Worm (Caenorhabditis elegans) whole organism, young adult: Measurements from ENCODE around the gene npp-21.

Source experiments
- lin-40 ChIP-seq: sonication (generic microtip); optimal IDR thresholded peaks from 2 replicates; lab custom pipeline; 2016; ENCODE audit warnings: missing genetic modification characterization, mild to moderate bottlenecking, missing compliant biosample characterization, missing genotype, missing genetic modification reagents
- snpc-1.1 ChIP-seq: sonication (generic microtip); optimal IDR thresholded peaks from 2 replicates; lab custom pipeline; 2017; ENCODE audit warnings: missing genetic modification characterization, mild to moderate bottlenecking, missing compliant biosample characterization, antibody characterized with exemption, moderate library complexity, missing genotype, missing genetic modification reagents; ENCODE audit not compliant: insufficient read depth

Gene npp-21

DNA sequence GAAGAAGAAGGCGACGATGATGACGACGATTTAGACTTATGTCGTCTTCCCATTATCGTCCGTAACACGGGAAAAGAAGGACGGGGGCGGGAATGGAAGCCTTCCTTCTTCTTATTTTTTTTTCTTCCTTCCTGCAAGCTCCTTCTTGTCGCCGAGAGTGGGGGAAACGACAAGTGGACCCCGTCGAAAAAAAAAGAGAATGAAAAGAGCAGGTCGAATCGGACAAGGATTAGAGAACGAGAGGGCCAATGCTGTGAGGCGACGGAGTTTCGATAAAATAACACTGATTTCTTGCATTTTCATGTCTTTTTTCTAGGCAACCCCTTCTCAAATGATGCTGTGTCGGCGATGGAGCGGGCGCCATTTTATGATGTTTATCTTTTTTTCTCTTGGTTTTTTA, 51.7 kb downstream of the npp-21 start, which contains the start of gene pde-4:
Gene pde-4 (minus strand): TSS at position 76 of the 400 bp plus-strand sequence.
- TF ChIP-seq lin-40 (tag; lab: Kevin White, UChicago): no peak
- no peak for TF ChIP-seq snpc-1.1 (tag; lab: Kevin White, UChicago)
- TF ChIP-seq, all 124 proteins: peak for 0
